Worm (Caenorhabditis elegans) whole organism, L3 larva: ENCODE results near the gene C47E8.9.

ENCODE experiments used
- ZK546.5 ChIP-seq: sonication (generic microtip); optimal IDR thresholded peaks from 2 replicates; lab custom pipeline; 2017; ENCODE audit warnings: missing biosample characterization, missing genetic modification characterization
- ama-1 ChIP-seq: fragments of 150-350 bp; optimal IDR thresholded peaks from 2 replicates; lab custom pipeline; 2018
- ceh-16 ChIP-seq: sonication (generic microtip); optimal IDR thresholded peaks from 2 replicates; lab custom pipeline; 2017; ENCODE audit warnings: missing biosample characterization, missing genetic modification characterization
- ceh-28 ChIP-seq: fragments of 150-350 bp; optimal IDR thresholded peaks from 2 replicates; lab custom pipeline; 2014; ENCODE audit warnings: missing biosample characterization, missing genetic modification reagents, missing genetic modification characterization
- ceh-82 ChIP-seq: fragments of 150-350 bp; optimal IDR thresholded peaks from 2 replicates; lab custom pipeline; 2014; ENCODE audit warnings: missing biosample characterization, missing genetic modification characterization
- ceh-9 ChIP-seq: sonication (generic microtip); optimal IDR thresholded peaks from 2 replicates; lab custom pipeline; 2018; ENCODE audit warnings: missing biosample characterization, missing genetic modification characterization
- daf-12 ChIP-seq: fragments of 150-350 bp; optimal IDR thresholded peaks from 2 replicates; lab custom pipeline; 2014; ENCODE audit warnings: missing biosample characterization, missing genetic modification reagents, missing genetic modification characterization
- elt-2 ChIP-seq: sonication (generic microtip); optimal IDR thresholded peaks from 2 replicates; lab custom pipeline; 2016; ENCODE audit warnings: missing genetic modification reagents, mild to moderate bottlenecking, missing genetic modification characterization, missing compliant biosample characterization
- elt-3 ChIP-seq, 3 experiments: fragments of 150-350 bp in 1 of 3; sonication (generic microtip) in 2 of 3; optimal IDR thresholded peaks; 2 replicates in 2 of 3; 4 replicates in 1 of 3; lab custom pipeline; 2014 to 2017; ENCODE audit warnings: missing biosample characterization in 3 of 3, missing genetic modification characterization in 3 of 3
- eor-1 ChIP-seq, 2 experiments: fragments of 150-350 bp; optimal IDR thresholded peaks; 2 replicates each; lab custom pipeline; 2014 to 2018; ENCODE audit warnings: missing biosample characterization in 2 of 2, missing genetic modification characterization in 2 of 2
- fkh-2 ChIP-seq: fragments of 150-350 bp; optimal IDR thresholded peaks from 2 replicates; lab custom pipeline; 2014; ENCODE audit warnings: missing biosample characterization, missing genetic modification reagents, missing genetic modification characterization
- fos-1 ChIP-seq: fragments of 150-350 bp; optimal IDR thresholded peaks from 2 replicates; lab custom pipeline; 2014; ENCODE audit warnings: missing biosample characterization, missing genetic modification characterization
- hmg-11 ChIP-seq: sonication (generic microtip); optimal IDR thresholded peaks from 2 replicates; lab custom pipeline; 2016; ENCODE audit warnings: missing genetic modification characterization, missing compliant biosample characterization
- lin-15B ChIP-seq: fragments of 150-350 bp; optimal IDR thresholded peaks from 2 replicates; lab custom pipeline; 2014; ENCODE audit warnings: missing biosample characterization, missing genetic modification characterization
- lin-39 ChIP-seq: fragments of 150-350 bp; optimal IDR thresholded peaks from 2 replicates; lab custom pipeline; 2018; ENCODE audit warnings: missing biosample characterization, missing genetic modification reagents, missing genetic modification characterization
- lsy-12 ChIP-seq: sonication (generic microtip); optimal IDR thresholded peaks from 2 replicates; lab custom pipeline; 2016; ENCODE audit warnings: mild to moderate bottlenecking, missing genetic modification characterization, missing compliant biosample characterization
- mdl-1 ChIP-seq: fragments of 150-350 bp; optimal IDR thresholded peaks from 2 replicates; lab custom pipeline; 2014; ENCODE audit warnings: missing biosample characterization, missing genetic modification characterization
- mml-1 ChIP-seq: fragments of 150-350 bp; sonication (generic microtip); optimal IDR thresholded peaks from 3 replicates; lab custom pipeline; 2014; ENCODE audit warnings: missing biosample characterization, missing genetic modification characterization
- nfya-1 ChIP-seq: sonication (generic microtip); optimal IDR thresholded peaks from 2 replicates; lab custom pipeline; 2017; ENCODE audit warnings: missing genetic modification characterization, mild to moderate bottlenecking, missing compliant biosample characterization, antibody characterized with exemption, moderate library complexity; ENCODE audit not compliant: insufficient read depth
- nhr-11 ChIP-seq: fragments of 150-350 bp; optimal IDR thresholded peaks from 2 replicates; lab custom pipeline; 2014; ENCODE audit warnings: missing biosample characterization, missing genetic modification characterization
- nhr-12 ChIP-seq: fragments of 150-350 bp; optimal IDR thresholded peaks from 2 replicates; lab custom pipeline; 2014; ENCODE audit warnings: missing biosample characterization, missing genetic modification characterization
- nhr-23 ChIP-seq: fragments of 150-350 bp; optimal IDR thresholded peaks from 2 replicates; lab custom pipeline; 2014; ENCODE audit warnings: missing biosample characterization, missing genetic modification reagents, missing genetic modification characterization
- nhr-25 ChIP-seq: sonication (generic microtip); optimal IDR thresholded peaks from 2 replicates; lab custom pipeline; 2017; ENCODE audit warnings: missing biosample characterization, missing genetic modification characterization
- nhr-28 ChIP-seq: fragments of 150-350 bp; optimal IDR thresholded peaks from 2 replicates; lab custom pipeline; 2014; ENCODE audit warnings: missing biosample characterization, missing genetic modification characterization
- nhr-43 ChIP-seq: sonication (generic microtip); optimal IDR thresholded peaks from 2 replicates; lab custom pipeline; 2016; ENCODE audit warnings: mild to moderate bottlenecking, missing genetic modification characterization, missing compliant biosample characterization; ENCODE audit not compliant: poor library complexity, severe bottlenecking
- nhr-67 ChIP-seq: fragments of 150-350 bp; optimal IDR thresholded peaks from 2 replicates; lab custom pipeline; 2014; ENCODE audit warnings: missing biosample characterization, missing genetic modification characterization
- nhr-77 ChIP-seq: fragments of 150-350 bp; optimal IDR thresholded peaks from 2 replicates; lab custom pipeline; 2014; ENCODE audit warnings: missing biosample characterization, missing genetic modification characterization
- pha-4 ChIP-seq: fragments of 150-350 bp; optimal IDR thresholded peaks from 2 replicates; lab custom pipeline; 2014; ENCODE audit warnings: missing biosample characterization, missing genetic modification reagents, missing genetic modification characterization
- pqm-1 ChIP-seq: fragments of 150-350 bp; optimal IDR thresholded peaks from 2 replicates; lab custom pipeline; 2017; ENCODE audit warnings: missing biosample characterization, missing genetic modification characterization, inconsistent platforms
- skn-1 ChIP-seq: fragments of 150-350 bp; optimal IDR thresholded peaks from 2 replicates; lab custom pipeline; 2014; ENCODE audit warnings: missing biosample characterization, missing genetic modification characterization
- zag-1 ChIP-seq: fragments of 150-350 bp; optimal IDR thresholded peaks from 2 replicates; lab custom pipeline; 2014; ENCODE audit warnings: missing biosample characterization, missing genetic modification characterization
- ztf-11 ChIP-seq: fragments of 150-350 bp; optimal IDR thresholded peaks from 2 replicates; lab custom pipeline; 2014; ENCODE audit warnings: missing biosample characterization, missing genetic modification characterization
- ztf-4 ChIP-seq: fragments of 150-350 bp; optimal IDR thresholded peaks from 2 replicates; lab custom pipeline; 2014; ENCODE audit warnings: missing biosample characterization, missing genetic modification characterization

Gene C47E8.9

DNA sequence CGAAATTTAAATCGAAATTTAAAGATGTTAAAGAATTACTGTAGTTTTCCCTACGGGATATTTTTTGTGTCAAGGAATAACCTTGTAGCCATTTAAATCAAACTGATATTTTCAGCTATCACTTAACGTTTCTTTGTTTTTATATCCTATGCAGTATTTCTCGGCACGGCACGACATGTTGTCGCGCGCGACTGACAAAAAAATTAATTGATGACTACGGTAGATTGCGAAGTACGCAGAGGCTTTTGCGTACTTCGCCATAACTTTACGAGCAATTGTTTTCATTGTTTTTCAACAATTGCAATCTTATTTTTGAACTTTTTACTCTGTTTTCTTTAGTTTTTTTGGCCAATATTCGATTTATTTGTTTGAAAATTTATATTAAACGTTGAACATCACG, 34.9 kb downstream of the C47E8.9 start:
- no peak for TF ChIP-seq ceh-9 (tag; lab: Kevin White, UChicago)
- no peak for TF ChIP-seq nhr-28 (tag; lab: Kevin White, UChicago)
- TF ChIP-seq lin-15B (tag; lab: Kevin White, UChicago), result no peak
- no peak for TF ChIP-seq nhr-23 (tag; lab: Kevin White, UChicago)
- no peak for TF ChIP-seq nhr-77

DNA sequence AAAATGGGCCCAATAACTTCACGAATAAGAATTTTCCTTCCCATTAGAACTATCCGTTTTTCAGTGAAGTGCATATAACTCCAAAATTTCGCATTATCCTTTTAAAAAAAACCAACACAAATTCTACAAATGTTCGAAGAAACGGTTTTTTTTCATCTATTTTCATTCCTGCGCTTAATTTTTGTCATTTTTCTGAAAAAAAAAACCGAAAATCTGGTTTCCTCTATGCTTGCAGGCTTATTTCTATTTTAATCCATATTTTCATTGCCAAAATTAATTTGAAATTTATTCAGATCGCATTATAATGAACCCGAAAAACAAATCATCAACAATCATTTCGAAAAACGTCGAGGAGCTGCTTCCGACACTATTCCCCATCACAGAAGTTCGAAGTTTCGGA, 35.6 kb downstream of the C47E8.9 start, which contains the start of gene set-5:
Gene set-5, plus strand, starts transcription at position 301 of the 400 bp plus-strand sequence.
- TF ChIP-seq eor-1 (tag; optimal IDR thresholded peaks at IDR 0.05; lab: Kevin White, UChicago) (no peak), ztf-11 (tag; lab: Kevin White, UChicago) (no peak), nhr-28 (tag; lab: Kevin White, UChicago) (no peak), nhr-43 (tag; lab: Kevin White, UChicago) (no peak), elt-3 (tag; optimal IDR thresholded peaks at IDR 0.05; lab: Kevin White, UChicago) (no peak), ceh-28 (no peak), elt-2 (tag; lab: Kevin White, UChicago) (no peak), ztf-4 (tag; lab: Kevin White, UChicago) (no peak), mdl-1 (tag; lab: Kevin White, UChicago) (no peak), pqm-1 (tag; lab: Kevin White, UChicago) (no peak), pha-4 (tag; lab: Kevin White, UChicago) (no peak), ceh-82 (tag; lab: Kevin White, UChicago) (no peak), lin-39 (tag; lab: Kevin White, UChicago) (no peak), lsy-12 (no peak)

DNA sequence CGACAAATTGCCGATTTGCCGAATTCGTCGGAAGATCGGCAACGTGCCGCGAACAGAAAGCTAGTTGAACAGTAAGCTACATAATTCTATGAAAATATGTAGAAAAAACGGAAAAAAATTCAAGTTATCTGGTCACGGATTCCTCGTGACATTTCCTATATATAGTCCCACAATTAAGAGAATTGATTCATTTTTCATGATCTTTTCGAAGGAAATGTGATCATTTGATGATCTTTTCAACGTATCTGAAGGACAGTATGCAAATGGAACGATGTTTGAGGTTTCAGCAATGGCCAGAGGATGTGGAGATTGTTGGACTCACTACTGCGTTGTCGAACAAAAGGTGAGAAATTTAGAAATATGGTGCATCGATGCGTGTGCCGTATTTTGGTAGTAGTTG, 44.9 kb downstream of the C47E8.9 start, which contains the start of gene R08A2.9:
Gene R08A2.9, plus strand, starts transcription at position 301 of the 400 bp plus-strand sequence.
- TF ChIP-seq zag-1 (tag; lab: Kevin White, UChicago) (no peak), ama-1 (lab: Kevin White, UChicago) (no peak), nhr-12 (tag; lab: Kevin White, UChicago) (no peak), nhr-11 (tag; lab: Kevin White, UChicago) (no peak), hmg-11 (no peak), fkh-2 (tag; lab: Kevin White, UChicago) (no peak), nhr-67 (no peak), nhr-28 (tag; lab: Kevin White, UChicago) (no peak), ZK546.5 (tag; lab: Kevin White, UChicago) (no peak), fos-1 (tag; lab: Kevin White, UChicago) (no peak), ceh-28 (no peak), nhr-23 (tag; lab: Kevin White, UChicago) (no peak), nhr-77 (no peak), daf-12 (no peak), mml-1 (tag; lab: Kevin White, UChicago) (no peak), mdl-1 (tag; lab: Kevin White, UChicago) (no peak), lsy-12 (no peak), nfya-1 (no peak)

DNA sequence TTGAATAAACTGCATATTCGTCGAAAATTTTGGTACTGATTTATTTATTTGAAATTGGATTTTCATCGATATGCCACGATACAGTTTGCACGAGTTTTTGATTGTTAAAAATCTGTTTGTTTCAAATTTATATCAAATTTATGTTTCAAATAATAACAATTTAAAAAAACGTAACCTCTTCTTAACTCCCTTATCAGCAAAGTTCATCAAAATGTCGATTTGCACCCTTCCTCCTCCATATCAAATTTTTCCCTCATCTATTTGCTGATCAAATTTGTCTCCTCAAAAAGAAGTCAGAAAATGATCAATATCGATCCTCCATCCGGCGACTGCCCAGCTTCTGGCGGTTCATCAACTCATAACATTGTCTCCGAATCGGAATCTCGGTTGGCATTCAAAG, 48.0 kb downstream of the C47E8.9 start, which contains the start of gene ssp-33:
Gene ssp-33, plus strand, starts transcription at position 301 of the 400 bp plus-strand sequence.
- TF ChIP-seq zag-1 (tag; lab: Kevin White, UChicago), result no peak
- TF ChIP-seq ceh-9 (tag; lab: Kevin White, UChicago), result no peak
- TF ChIP-seq eor-1 (tag; optimal IDR thresholded peaks at IDR 0.05; lab: Kevin White, UChicago), result no peak
- no peak for TF ChIP-seq pqm-1 (tag; lab: Kevin White, UChicago)
- TF ChIP-seq skn-1 (tag; lab: Kevin White, UChicago), result no peak
- TF ChIP-seq nhr-25 (tag; lab: Kevin White, UChicago), result no peak
- TF ChIP-seq fkh-2 (tag; lab: Kevin White, UChicago), result no peak
- TF ChIP-seq ceh-82 (tag; lab: Kevin White, UChicago), result no peak
- TF ChIP-seq ama-1 (lab: Kevin White, UChicago), result no peak
- no peak for TF ChIP-seq ceh-16

DNA sequence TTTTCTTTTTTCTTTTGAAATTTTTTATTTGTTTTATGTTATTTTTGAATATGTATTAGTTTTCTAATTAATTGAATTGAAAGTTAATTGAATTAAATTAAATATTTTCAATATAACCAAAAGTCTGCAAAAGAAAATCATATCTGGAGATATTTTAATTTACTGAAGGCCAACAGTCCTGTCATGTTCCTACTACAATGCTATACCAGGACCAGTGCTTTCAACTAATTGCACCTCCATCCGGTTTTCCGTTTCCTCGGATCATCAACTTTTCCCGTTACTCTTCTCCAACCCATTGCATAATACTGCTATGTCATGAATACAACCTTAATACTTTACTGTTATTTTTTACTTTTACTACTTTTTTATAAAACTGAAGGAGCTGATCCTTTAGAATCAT, 49.2 kb downstream of the C47E8.9 start, which contains the start of gene R08A2.5:
Gene R08A2.5, plus strand, starts transcription at position 301 of the 400 bp plus-strand sequence.
- TF ChIP-seq nhr-28 (tag; lab: Kevin White, UChicago), result no peak
